Fruit fly (Drosophila melanogaster) whole organism, embryonic: Measurements from ENCODE around the gene CG2278.

ENCODE experiments used
- Atf3 ChIP-seq: fragments of 200-800 bp; sonication (Bioruptor generic); optimal IDR thresholded peaks from 3 replicates; lab custom pipeline; 2016; ENCODE audit warnings: missing biosample characterization, missing genetic modification characterization
- CG10267 ChIP-seq: fragments of 200-800 bp; sonication (Bioruptor generic); optimal IDR thresholded peaks from 2 replicates; lab custom pipeline; 2018; ENCODE audit warnings: missing biosample characterization, mild to moderate bottlenecking, missing genetic modification characterization, moderate library complexity
- CG13287 ChIP-seq: fragments of 200-800 bp; sonication (Bioruptor generic); IDR thresholded peaks from 2 replicates; pipeline ENCODE4 v1.3.6; 2022; ENCODE audit warnings: missing biosample characterization, missing genetic modification characterization; ENCODE audit not compliant: partially characterized antibody
- CG16863 ChIP-seq: fragments of 200-800 bp; sonication (Bioruptor generic); optimal IDR thresholded peaks from 3 replicates; lab custom pipeline; 2016; ENCODE audit warnings: missing biosample characterization, missing genetic modification characterization
- CG31365 ChIP-seq: fragments of 200-800 bp; sonication (Bioruptor generic); optimal IDR thresholded peaks from 2 replicates; lab custom pipeline; 2018; ENCODE audit warnings: missing biosample characterization, mild to moderate bottlenecking, missing genetic modification characterization
- CG34224 ChIP-seq: fragments of 200-800 bp; sonication (Bioruptor generic); IDR thresholded peaks from 3 replicates; pipeline ENCODE4 v1.3.6; 2022; ENCODE audit warnings: missing biosample characterization, missing genetic modification characterization; ENCODE audit not compliant: partially characterized antibody
- CG3838 ChIP-seq: fragments of 200-800 bp; sonication (Bioruptor generic); optimal IDR thresholded peaks from 3 replicates; lab custom pipeline; 2016; ENCODE audit warnings: missing biosample characterization, missing genetic modification characterization
- CG3995 ChIP-seq: fragments of 200-800 bp; sonication (Bioruptor generic); optimal IDR thresholded peaks from 3 replicates; lab custom pipeline; 2016; ENCODE audit warnings: missing biosample characterization, missing genetic modification characterization
- CG4360 ChIP-seq: fragments of 200-800 bp; sonication (Bioruptor generic); IDR thresholded peaks from 2 replicates; pipeline ENCODE4 v1.3.6; 2022; ENCODE audit warnings: missing biosample characterization, missing genetic modification characterization
- CG5180 ChIP-seq: fragments of 200-800 bp; sonication (Bioruptor generic); optimal IDR thresholded peaks from 3 replicates; lab custom pipeline; 2017; ENCODE audit warnings: missing biosample characterization, missing genetic modification characterization, mild to moderate bottlenecking, moderate library complexity, missing genetic modification reagents
- CG6791 ChIP-seq: fragments of 200-800 bp; sonication (Bioruptor generic); IDR thresholded peaks from 3 replicates; pipeline ENCODE4 v1.3.6; 2022; ENCODE audit warnings: missing biosample characterization, missing genetic modification characterization; ENCODE audit not compliant: partially characterized antibody
- CG7357 ChIP-seq: fragments of 200-800 bp; sonication (Bioruptor generic); IDR thresholded peaks from 3 replicates; pipeline ENCODE4 v1.3.6; 2022; ENCODE audit warnings: missing biosample characterization, missing genetic modification characterization
- CG9797 ChIP-seq: fragments of 200-800 bp; sonication (Bioruptor generic); optimal IDR thresholded peaks from 3 replicates; lab custom pipeline; 2018; ENCODE audit warnings: missing biosample characterization, mild to moderate bottlenecking, missing genetic modification characterization
- Doc2 ChIP-seq: fragments of 200-800 bp; sonication (Bioruptor generic); IDR thresholded peaks from 2 replicates; pipeline ENCODE4 v1.3.6; 2022; ENCODE audit warnings: missing biosample characterization, missing genetic modification characterization
- Doc3 ChIP-seq: fragments of 200-800 bp; sonication (Bioruptor generic); IDR thresholded peaks from 3 replicates; pipeline ENCODE4 v1.3.6; 2022; ENCODE audit warnings: missing biosample characterization, missing genetic modification characterization; ENCODE audit not compliant: partially characterized antibody
- Dp ChIP-seq: fragments of 200-800 bp; sonication (Bioruptor generic); optimal IDR thresholded peaks from 2 replicates; lab custom pipeline; 2018; ENCODE audit warnings: missing biosample characterization, mild to moderate bottlenecking, missing genetic modification characterization, moderate library complexity
- Dref ChIP-seq: fragments of 200-800 bp; sonication (Bioruptor generic); IDR thresholded peaks from 2 replicates; pipeline ENCODE4 v1.3.6; 2022; ENCODE audit warnings: missing biosample characterization, missing genetic modification characterization
- E2f2 ChIP-seq: fragments of 200-800 bp; sonication (Bioruptor generic); IDR thresholded peaks from 2 replicates; pipeline ENCODE4 v1.3.6; 2022; ENCODE audit warnings: missing biosample characterization, missing genetic modification characterization
- Jarid2 ChIP-seq: fragments of 200-800 bp; sonication (Bioruptor generic); optimal IDR thresholded peaks from 3 replicates; lab custom pipeline; 2017; ENCODE audit warnings: mild to moderate bottlenecking, missing biosample characterization, missing genetic modification reagents, missing genetic modification characterization
- Lim3 ChIP-seq: fragments of 200-800 bp; sonication (Bioruptor generic); IDR thresholded peaks from 2 replicates; pipeline ENCODE4 v1.3.6; 2022; ENCODE audit warnings: missing biosample characterization, missing genetic modification characterization
- MBD-R2 ChIP-seq: fragments of 200-800 bp; sonication (Bioruptor generic); IDR thresholded peaks from 2 replicates; pipeline ENCODE4 v1.3.6; 2022; ENCODE audit warnings: missing biosample characterization, missing genetic modification characterization
- MESR4 ChIP-seq: fragments of 200-800 bp; sonication (Bioruptor generic); optimal IDR thresholded peaks from 2 replicates; lab custom pipeline; 2018; ENCODE audit warnings: missing biosample characterization, mild to moderate bottlenecking, missing genetic modification characterization, moderate library complexity
- Med ChIP-seq: fragments of 200-800 bp; sonication (Bioruptor generic); peaks from one replicate; lab custom pipeline; 2016; ENCODE audit warnings: missing biosample characterization, missing genetic modification characterization, mild to moderate bottlenecking, inconsistent platforms, moderate library complexity
- Sry-δ ChIP-seq: fragments of 200-800 bp; sonication (Bioruptor generic); optimal IDR thresholded peaks from 2 replicates; lab custom pipeline; 2016; ENCODE audit warnings: missing biosample characterization, missing genetic modification characterization
- ac ChIP-seq: fragments of 200-800 bp; sonication (Bioruptor generic); optimal IDR thresholded peaks from 3 replicates; lab custom pipeline; 2017; ENCODE audit warnings: missing biosample characterization, mild to moderate bottlenecking, missing genetic modification characterization
- chinmo ChIP-seq: fragments of 200-800 bp; sonication (Bioruptor generic); IDR thresholded peaks from 4 replicates; pipeline ENCODE4 v1.3.6; 2022; ENCODE audit warnings: missing biosample characterization, missing genetic modification characterization; ENCODE audit not compliant: partially characterized antibody
- crp ChIP-seq, 2 experiments: fragments of 200-800 bp; sonication (Bioruptor generic); optimal IDR thresholded peaks; 2 replicates in 1 of 2; 3 replicates in 1 of 2; lab custom pipeline; 2017; ENCODE audit warnings: missing biosample characterization in 2 of 2, missing genetic modification characterization in 2 of 2, mild to moderate bottlenecking in 1 of 2, moderate library complexity in 1 of 2
- gcm2 ChIP-seq: fragments of 200-800 bp; sonication (Bioruptor generic); optimal IDR thresholded peaks from 2 replicates; lab custom pipeline; 2016; ENCODE audit warnings: missing biosample characterization, missing genetic modification characterization
- gfzf ChIP-seq: fragments of 200-800 bp; sonication (Bioruptor generic); optimal IDR thresholded peaks from 2 replicates; lab custom pipeline; 2016; ENCODE audit warnings: missing biosample characterization, mild to moderate bottlenecking, missing genetic modification characterization, moderate library complexity
- gsb-n ChIP-seq: fragments of 200-800 bp; sonication (Bioruptor generic); optimal IDR thresholded peaks from 3 replicates; lab custom pipeline; 2018; ENCODE audit warnings: missing biosample characterization, mild to moderate bottlenecking, missing genetic modification characterization
- hbn ChIP-seq: fragments of 200-800 bp; sonication (Bioruptor generic); IDR thresholded peaks from 2 replicates; pipeline ENCODE4 v1.3.6; 2022; ENCODE audit warnings: missing biosample characterization, missing genetic modification characterization; ENCODE audit not compliant: partially characterized antibody
- kah ChIP-seq: fragments of 200-800 bp; sonication (Bioruptor generic); optimal IDR thresholded peaks from 2 replicates; lab custom pipeline; 2018; ENCODE audit warnings: missing biosample characterization, mild to moderate bottlenecking, missing genetic modification characterization
- nau ChIP-seq: fragments of 200-800 bp; sonication (Bioruptor generic); optimal IDR thresholded peaks from 3 replicates; lab custom pipeline; 2017; ENCODE audit warnings: missing biosample characterization, mild to moderate bottlenecking, missing genetic modification characterization, missing genetic modification reagents
- p53 ChIP-seq: fragments of 200-800 bp; sonication (Bioruptor generic); optimal IDR thresholded peaks from 2 replicates; lab custom pipeline; 2016; ENCODE audit warnings: missing biosample characterization, missing genetic modification characterization
- pzg ChIP-seq: fragments of 200-800 bp; sonication (Bioruptor generic); optimal IDR thresholded peaks from 3 replicates; lab custom pipeline; 2018; ENCODE audit warnings: missing biosample characterization, mild to moderate bottlenecking, missing genetic modification characterization, moderate library complexity
- scrt ChIP-seq: fragments of 200-800 bp; sonication (Bioruptor generic); optimal IDR thresholded peaks from 2 replicates; lab custom pipeline; 2018; ENCODE audit warnings: missing biosample characterization, mild to moderate bottlenecking, missing genetic modification characterization, moderate library complexity
- stwl ChIP-seq: fragments of 200-800 bp; sonication (Bioruptor generic); optimal IDR thresholded peaks from 3 replicates; lab custom pipeline; 2018; ENCODE audit warnings: missing biosample characterization, mild to moderate bottlenecking, missing genetic modification characterization, moderate library complexity
- sug ChIP-seq: fragments of 200-800 bp; optimal IDR thresholded peaks from 2 replicates; lab custom pipeline; 2019; ENCODE audit warnings: missing biosample characterization, mild to moderate bottlenecking, missing genetic modification characterization, moderate library complexity
- vnd ChIP-seq: fragments of 200-800 bp; sonication (Bioruptor generic); IDR thresholded peaks from 3 replicates; pipeline ENCODE4 v1.3.6; 2022; ENCODE audit warnings: missing biosample characterization, missing genetic modification characterization; ENCODE audit not compliant: partially characterized antibody

Gene CG2278

dm6 chrX:8116813-8117212 is 53.3 kb downstream of the CG2278 start, which contains the start of gene CG1575:
TSS of gene CG1575 (plus strand) at chrX:8117012.
- TF ChIP-seq Sry-δ (no peak), Doc3 (GFP tag; lab: Robert Waterston, UW) (0 out of 3 replicates have a peak, but pooled peaks have one; percentile 20), gsb-n (tag; lab: Kevin White, UChicago) (no peak), CG3838 (GFP tag; lab: Kevin White, UChicago) (no peak), gfzf (GFP tag; lab: Kevin White, UChicago) (peak; percentile 50), CG5180 (GFP tag; lab: Kevin White, UChicago) (no peak), crp (GFP tag; optimal IDR thresholded peaks at IDR 0.05; lab: Kevin White, UChicago) (peak in 1 of 2 experiments; percentile 29), CG16863 (GFP tag; lab: Kevin White, UChicago) (no peak), hbn (GFP tag; lab: Robert Waterston, UW) (peak; percentile 46; the same call in 1 of the 2 replicates), kah (GFP tag; lab: Kevin White, UChicago) (peak; percentile 59), CG7357 (no peak), Atf3 (no peak), CG4360 (GFP tag; lab: Robert Waterston, UW) (no peak), MESR4 (GFP tag; lab: Kevin White, UChicago) (peak; percentile 9), ac (GFP tag; lab: Kevin White, UChicago) (no peak), vnd (GFP tag; lab: Robert Waterston, UW) (no peak), Jarid2 (GFP tag; lab: Kevin White, UChicago) (no peak), p53 (GFP tag; lab: Kevin White, UChicago) (no peak), E2f2 (GFP tag; lab: Robert Waterston, UW) (peak; percentile 67), Lim3 (GFP tag; lab: Robert Waterston, UW) (no peak), Med (GFP tag; lab: Kevin White, UChicago) (peak; percentile 63), MBD-R2 (peak; percentile 37; the same call in 1 of the 2 replicates), Dref (GFP tag; lab: Robert Waterston, UW) (no peak), pzg (GFP tag; lab: Kevin White, UChicago) (peak; percentile 28), Dp (GFP tag; lab: Kevin White, UChicago) (peak; percentile 58), sug (peak; percentile 23), gcm2 (GFP tag; lab: Kevin White, UChicago) (no peak), Doc2 (GFP tag; lab: Robert Waterston, UW) (no peak), CG13287 (GFP tag; lab: Robert Waterston, UW) (peak; percentile 53), CG9797 (GFP tag; lab: Kevin White, UChicago) (peak; percentile 35), scrt (GFP tag; lab: Kevin White, UChicago) (peak; percentile 76), CG10267 (tag; lab: Kevin White, UChicago) (no peak), CG3995 (GFP tag; lab: Kevin White, UChicago) (peak; percentile 86), CG31365 (tag; lab: Kevin White, UChicago) (no peak), chinmo (GFP tag; lab: Robert Waterston, UW) (no peak), stwl (tag; lab: Kevin White, UChicago) (peak; percentile 97), CG34224 (GFP tag; lab: Robert Waterston, UW) (peak; percentile 10; the same call in 1 of the 3 replicates), CG6791 (GFP tag; lab: Robert Waterston, UW) (no peak), nau (GFP tag; lab: Kevin White, UChicago) (no peak)
